Worm (Caenorhabditis elegans) whole organism, midembryonic: Measurements from ENCODE around the gene ule-3.

Experiments
- T22C8.4 ChIP-seq: fragments of 200-800 bp; sonication (Bioruptor generic); IDR thresholded peaks from 2 replicates; pipeline ENCODE4 v1.3.6; 2022; ENCODE audit warnings: missing genetic modification characterization, missing compliant biosample characterization
- cog-1 ChIP-seq: sonication (generic microtip); optimal IDR thresholded peaks from 2 replicates; lab custom pipeline; 2016; ENCODE audit warnings: missing genetic modification characterization, missing compliant biosample characterization
- flt-1 ChIP-seq: fragments of 200-800 bp; sonication (Bioruptor generic); IDR thresholded peaks from 2 replicates; pipeline ENCODE4 v1.3.6; 2022; ENCODE audit warnings: missing genetic modification characterization, missing compliant biosample characterization
- klf-2 ChIP-seq: fragments of 200-800 bp; sonication (Bioruptor generic); conservative IDR thresholded peaks from 2 replicates; pipeline ENCODE4 v1.3.6; 2022; ENCODE audit warnings: missing genetic modification reagents, missing genetic modification characterization, missing compliant biosample characterization
- med-1 ChIP-seq: sonication (generic microtip); optimal IDR thresholded peaks from 2 replicates; lab custom pipeline; 2017; ENCODE audit warnings: missing genetic modification characterization, mild to moderate bottlenecking, missing compliant biosample characterization, antibody characterized with exemption, missing genetic modification reagents; ENCODE audit not compliant: insufficient read depth
- ref-1 ChIP-seq: fragments of 200-800 bp; sonication (Bioruptor generic); conservative IDR thresholded peaks from 2 replicates; pipeline ENCODE4 v1.3.6; 2022; ENCODE audit warnings: missing genetic modification reagents, missing genetic modification characterization, missing compliant biosample characterization
- tab-1 ChIP-seq: fragments of 200-800 bp; sonication (Bioruptor generic); IDR thresholded peaks from 2 replicates; pipeline ENCODE4 v1.3.6; 2022; ENCODE audit warnings: missing genetic modification characterization, missing compliant biosample characterization
- ztf-23 ChIP-seq: fragments of 200-800 bp; sonication (Bioruptor generic); IDR thresholded peaks from 2 replicates; pipeline ENCODE4 v1.3.6; 2022; ENCODE audit warnings: missing genetic modification reagents, missing genetic modification characterization, missing compliant biosample characterization
- ztf-29 ChIP-seq: fragments of 200-800 bp; sonication (Bioruptor generic); IDR thresholded peaks from 2 replicates; pipeline ENCODE4 v1.3.6; 2022; ENCODE audit warnings: missing genetic modification reagents, missing genetic modification characterization, missing compliant biosample characterization

DNA sequence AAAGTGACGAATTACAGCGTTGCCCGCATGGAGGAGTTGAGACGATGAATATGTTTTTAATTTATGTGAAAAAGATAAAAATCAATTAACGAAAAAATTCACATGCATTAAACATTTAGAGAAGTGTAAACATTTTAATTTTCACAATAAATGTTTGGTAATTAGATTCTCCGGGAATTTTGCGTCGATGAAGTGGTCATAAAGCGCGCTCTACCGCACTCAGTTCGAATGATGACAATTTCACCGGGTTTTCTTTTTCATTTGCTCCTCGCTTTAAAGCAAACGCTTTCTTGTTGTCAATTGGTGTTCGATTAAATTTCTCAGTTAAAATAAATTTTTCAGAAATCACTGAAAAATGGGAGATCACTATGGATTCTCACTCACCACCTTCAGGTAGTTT lies 23.6 kb upstream of the ule-3 start, which contains the start of the genes D1054.1 and pas-2:
- no peak for TF ChIP-seq flt-1
- TF ChIP-seq ztf-23 (GFP tag; lab: Robert Waterston, UW): no peak
- TF ChIP-seq cog-1 (tag; lab: Kevin White, UChicago): no peak
- no peak for TF ChIP-seq ref-1 (GFP tag; lab: Robert Waterston, UW)
- TF ChIP-seq tab-1 (GFP tag; lab: Robert Waterston, UW): no peak
- TF ChIP-seq T22C8.4 (GFP tag; lab: Robert Waterston, UW): no peak
- TF ChIP-seq klf-2 (GFP tag; lab: Robert Waterston, UW): no peak
- no peak for TF ChIP-seq ztf-29 (GFP tag; lab: Robert Waterston, UW)
- no peak for TF ChIP-seq med-1
